Worm (Caenorhabditis elegans): Measurements from ENCODE around the gene C25E10.13.

C25E10.13 gene

DNA sequence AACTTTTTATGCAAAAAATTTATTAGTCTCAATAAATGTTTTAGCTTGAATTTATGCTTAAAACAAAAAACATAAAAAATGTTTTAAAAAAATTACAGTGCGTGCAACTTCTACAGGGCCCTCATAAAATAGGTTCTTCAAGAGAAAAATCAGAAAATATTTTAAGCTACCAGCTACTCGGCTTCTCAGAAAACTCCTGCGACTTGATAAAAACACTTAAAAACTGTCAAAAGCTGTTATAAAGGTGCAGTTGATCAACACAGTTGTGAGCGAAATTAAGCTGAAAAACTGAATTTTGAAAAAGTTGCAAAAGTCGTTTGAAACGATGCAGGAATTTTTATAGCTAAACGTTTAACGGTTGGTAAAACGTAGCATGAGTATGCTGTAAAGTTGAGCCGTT, 29.2 kb downstream of the C25E10.13 start (continued):
- no peak for TF ChIP-seq ztf-25 (GFP tag; IDR thresholded peaks at IDR 0.05)
- TF ChIP-seq T26A5.8 (tag; optimal IDR thresholded peaks at IDR 0.05): no peak
- no peak for TF ChIP-seq sptf-2 (GFP tag; optimal IDR thresholded peaks at IDR 0.05)
- no peak for TF ChIP-seq rpc-1 (optimal IDR thresholded peaks at IDR 0.05)
- TF ChIP-seq rpc-1 (tag; optimal IDR thresholded peaks at IDR 0.05): no peak
- TF ChIP-seq madf-3 (GFP tag; IDR thresholded peaks at IDR 0.05): no peak
- TF ChIP-seq madf-8 (GFP tag; conservative IDR thresholded peaks at IDR 0.05): no peak
- no peak for TF ChIP-seq rcor-1 (GFP tag; IDR thresholded peaks at IDR 0.05)
- no peak for TF ChIP-seq Y53G8AR.9 (GFP tag; conservative IDR thresholded peaks at IDR 0.05)
- no peak for TF ChIP-seq F22D6.2 (tag; optimal IDR thresholded peaks at IDR 0.05)
- TF ChIP-seq hlh-26 (GFP tag; conservative IDR thresholded peaks at IDR 0.05): no peak
- TF ChIP-seq B0035.1 (tag; optimal IDR thresholded peaks at IDR 0.05): no peak
- TF ChIP-seq F57A8.1 (GFP tag; optimal IDR thresholded peaks at IDR 0.05): no peak
- no peak for TF ChIP-seq rec-8 (tag; optimal IDR thresholded peaks at IDR 0.05)
- TF ChIP-seq attf-6 (GFP tag; IDR thresholded peaks at IDR 0.05): no peak
- no peak for TF ChIP-seq unc-130 (GFP tag; optimal IDR thresholded peaks at IDR 0.05)
- no peak for TF ChIP-seq F52B5.7 (tag; optimal IDR thresholded peaks at IDR 0.05)
- no peak for TF ChIP-seq let-526 (GFP tag; IDR thresholded peaks at IDR 0.05)
- TF ChIP-seq nhr-179 (tag; optimal IDR thresholded peaks at IDR 0.05): no peak
- no peak for TF ChIP-seq Y53F4B.3 (GFP tag; IDR thresholded peaks at IDR 0.05)
- TF ChIP-seq B0261.1 (tag; optimal IDR thresholded peaks at IDR 0.05): no peak
- TF ChIP-seq him-1 (tag; optimal IDR thresholded peaks at IDR 0.05): no peak
- TF ChIP-seq K11D2.4 (GFP tag; IDR thresholded peaks at IDR 0.05): no peak
- no peak for TF ChIP-seq sea-2 (GFP tag; IDR thresholded peaks at IDR 0.05)
- TF ChIP-seq ekl-4 (GFP tag; IDR thresholded peaks at IDR 0.05): no peak
- no peak for TF ChIP-seq mes-4 (tag; optimal IDR thresholded peaks at IDR 0.05)
- TF ChIP-seq dpl-1 (GFP tag; optimal IDR thresholded peaks at IDR 0.05): no peak
- TF ChIP-seq nfya-2 (GFP tag; IDR thresholded peaks at IDR 0.05): no peak
- TF ChIP-seq F55B11.4 (tag; optimal IDR thresholded peaks at IDR 0.05; ENCODE audit: borderline replicate concordance, insufficient read depth): no peak
- no peak for TF ChIP-seq ztf-22 (GFP tag; optimal IDR thresholded peaks at IDR 0.05)
- no peak for TF ChIP-seq atf-7 (tag; optimal IDR thresholded peaks at IDR 0.05)
- no peak for TF ChIP-seq lin-35 (GFP tag; optimal IDR thresholded peaks at IDR 0.05)
- no peak for TF ChIP-seq ztf-6 (GFP tag; IDR thresholded peaks at IDR 0.05)
- TF ChIP-seq C17E4.6 (GFP tag; IDR thresholded peaks at IDR 0.05): no peak
- peak; percentile 18 for TF ChIP-seq zim-3 (tag; optimal IDR thresholded peaks at IDR 0.05)
- 0 out of 2 replicates have a peak, but pooled peaks have one; percentile 5 for TF ChIP-seq cebp-2 (GFP tag; IDR thresholded peaks at IDR 0.05)
- TF ChIP-seq sdz-38 (tag; optimal IDR thresholded peaks at IDR 0.05): no peak
- TF ChIP-seq ZK185.1 (tag; optimal IDR thresholded peaks at IDR 0.05; ENCODE audit: poor library complexity, severe bottlenecking): no peak
- TF ChIP-seq snpc-1.1 (tag; optimal IDR thresholded peaks at IDR 0.05; ENCODE audit: insufficient read depth): no peak
- no peak for TF ChIP-seq lsl-1 (GFP tag; optimal IDR thresholded peaks at IDR 0.05)
- TF ChIP-seq hlh-12 (tag; optimal IDR thresholded peaks at IDR 0.05): no peak
- no peak for TF ChIP-seq F33H1.4 (GFP tag; IDR thresholded peaks at IDR 0.05)
- no peak for TF ChIP-seq nhr-80 (tag; optimal IDR thresholded peaks at IDR 0.05)
- TF ChIP-seq mel-28 (tag; optimal IDR thresholded peaks at IDR 0.05; ENCODE audit: borderline replicate concordance): no peak
- no peak for TF ChIP-seq lir-1 (GFP tag; conservative IDR thresholded peaks at IDR 0.05)
- TF ChIP-seq T07F8.4 (tag; optimal IDR thresholded peaks at IDR 0.05): no peak
- TF ChIP-seq snpc-1.3 (tag; optimal IDR thresholded peaks at IDR 0.05; ENCODE audit: insufficient read depth): no peak
- TF ChIP-seq ceh-27 (GFP tag; optimal IDR thresholded peaks at IDR 0.05): no peak
- TF ChIP-seq Y95B8A.8 (GFP tag; IDR thresholded peaks at IDR 0.05): no peak
- no peak for TF ChIP-seq zfh-2 (GFP tag; conservative IDR thresholded peaks at IDR 0.05)
